Worm (Caenorhabditis elegans): ENCODE results near the gene F22E5.21.
A peak's percentile ranks its signal among the peaks of the same experiment; 100 is the strongest.
"Not testable (repeated sequence)": the region's sequence is repeated elsewhere in the genome, so short reads cannot be mapped to it uniquely, and the experiment has no call there.

Gene F22E5.21

ce11 chrII:2610202-2610912, 26.9 kb downstream of the F22E5.21 start, which contains the start of gene sri-38:
sri-38 (plus strand) TSS chrII:2610862.
- TF ChIP-seq elt-3 (tag; optimal IDR thresholded peaks at IDR 0.05) (no peak), fos-1 (tag; optimal IDR thresholded peaks at IDR 0.05) (peak; percentile 30), ceh-16 (tag; optimal IDR thresholded peaks at IDR 0.05) (no peak), mml-1 (tag; optimal IDR thresholded peaks at IDR 0.05) (no peak), elt-2 (tag; optimal IDR thresholded peaks at IDR 0.05) (peak; percentile 96), lin-39 (tag; optimal IDR thresholded peaks at IDR 0.05) (no peak), jun-1 (tag; optimal IDR thresholded peaks at IDR 0.05) (peak; percentile 55), ztf-4 (tag; optimal IDR thresholded peaks at IDR 0.05) (no peak), ceh-9 (tag; optimal IDR thresholded peaks at IDR 0.05) (no peak), fkh-10 (GFP tag; optimal IDR thresholded peaks at IDR 0.05) (no peak), pqm-1 (tag; optimal IDR thresholded peaks at IDR 0.05) (peak; percentile 73), zag-1 (tag; optimal IDR thresholded peaks at IDR 0.05) (no peak), aly-2 (tag; optimal IDR thresholded peaks at IDR 0.05) (no peak), nhr-237 (tag; optimal IDR thresholded peaks at IDR 0.05) (no peak), nhr-28 (tag; optimal IDR thresholded peaks at IDR 0.05) (no peak), nhr-77 (tag; optimal IDR thresholded peaks at IDR 0.05) (no peak)

DNA sequence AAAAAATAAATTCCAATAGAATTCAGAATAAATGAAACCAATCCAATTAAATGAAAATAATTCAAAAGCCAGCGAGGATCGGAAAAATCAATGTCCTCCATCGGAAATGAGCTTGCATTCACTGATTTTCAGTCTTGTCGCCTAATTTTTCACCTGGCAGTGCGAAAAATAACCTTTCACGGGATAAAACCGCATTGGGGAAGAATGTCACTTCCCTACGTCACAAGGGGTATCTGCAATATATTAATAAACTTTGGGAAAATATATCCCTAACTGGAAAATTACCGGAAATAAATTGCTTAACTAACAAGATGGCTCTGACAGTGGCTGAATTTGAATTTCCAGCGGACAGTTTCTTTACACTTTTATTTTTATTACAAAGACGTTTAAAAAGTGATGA, 31.9 kb downstream of the F22E5.21 start, which contains the start of gene sri-77:
sri-77 (minus strand) TSS at position 101 of the 400 bp plus-strand sequence.
- TF ChIP-seq unc-39 (tag; optimal IDR thresholded peaks at IDR 0.05) (no peak), egl-27 (tag; optimal IDR thresholded peaks at IDR 0.05) (no peak), aly-2 (tag; optimal IDR thresholded peaks at IDR 0.05) (no peak), elt-1 (tag; optimal IDR thresholded peaks at IDR 0.05) (no peak), ztf-4 (tag; optimal IDR thresholded peaks at IDR 0.05) (no peak), hmg-11 (tag; optimal IDR thresholded peaks at IDR 0.05) (no peak), ama-1 (optimal IDR thresholded peaks at IDR 0.05) (no peak)

DNA sequence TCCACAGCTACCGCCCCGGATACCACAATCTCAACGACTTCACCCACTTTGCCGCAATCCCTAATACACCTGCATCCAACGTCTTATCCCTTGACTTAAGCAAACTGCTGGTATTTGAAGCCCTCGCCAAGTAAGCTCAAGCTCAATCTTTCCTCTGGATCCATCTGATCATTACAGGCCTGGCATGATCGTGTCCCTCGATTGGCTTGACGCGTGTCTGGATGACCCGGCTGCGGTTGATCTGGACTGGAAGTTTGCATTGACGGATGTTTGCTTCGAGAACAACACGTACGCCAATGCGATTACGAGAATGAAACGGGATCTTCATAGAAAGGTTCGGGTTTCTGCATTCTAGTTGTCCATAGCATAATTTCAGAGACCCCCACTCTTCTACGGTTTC, 36.3 kb downstream of the F22E5.21 start:
- TF ChIP-seq mdl-1 (tag; optimal IDR thresholded peaks at IDR 0.05), result no peak
- no peak for TF ChIP-seq daf-12 (tag; optimal IDR thresholded peaks at IDR 0.05)
- no peak for TF ChIP-seq ceh-28 (tag; optimal IDR thresholded peaks at IDR 0.05)
- no peak for TF ChIP-seq ztf-11 (tag; optimal IDR thresholded peaks at IDR 0.05)
- no peak for TF ChIP-seq pha-4 (tag; optimal IDR thresholded peaks at IDR 0.05)
- TF ChIP-seq ztf-4 (tag; optimal IDR thresholded peaks at IDR 0.05), result no peak
- no peak for TF ChIP-seq egl-27 (tag; optimal IDR thresholded peaks at IDR 0.05)
- no peak for TF ChIP-seq jun-1 (tag; optimal IDR thresholded peaks at IDR 0.05)
- TF ChIP-seq nfya-1 (tag; optimal IDR thresholded peaks at IDR 0.05; ENCODE audit: insufficient read depth), result no peak
- no peak for TF ChIP-seq nhr-67 (tag; optimal IDR thresholded peaks at IDR 0.05)
- no peak for TF ChIP-seq ZK546.5 (tag; optimal IDR thresholded peaks at IDR 0.05)
- TF ChIP-seq fos-1 (tag; optimal IDR thresholded peaks at IDR 0.05), result no peak
- no peak for TF ChIP-seq unc-39 (tag; optimal IDR thresholded peaks at IDR 0.05)
- TF ChIP-seq tbx-2 (tag; optimal IDR thresholded peaks at IDR 0.05), result no peak
- no peak for TF ChIP-seq ceh-82 (tag; optimal IDR thresholded peaks at IDR 0.05)
- no peak for TF ChIP-seq ceh-9 (tag; optimal IDR thresholded peaks at IDR 0.05)
- no peak for TF ChIP-seq nhr-77 (tag; optimal IDR thresholded peaks at IDR 0.05)
- TF ChIP-seq egl-5 (tag; optimal IDR thresholded peaks at IDR 0.05), result no peak

DNA sequence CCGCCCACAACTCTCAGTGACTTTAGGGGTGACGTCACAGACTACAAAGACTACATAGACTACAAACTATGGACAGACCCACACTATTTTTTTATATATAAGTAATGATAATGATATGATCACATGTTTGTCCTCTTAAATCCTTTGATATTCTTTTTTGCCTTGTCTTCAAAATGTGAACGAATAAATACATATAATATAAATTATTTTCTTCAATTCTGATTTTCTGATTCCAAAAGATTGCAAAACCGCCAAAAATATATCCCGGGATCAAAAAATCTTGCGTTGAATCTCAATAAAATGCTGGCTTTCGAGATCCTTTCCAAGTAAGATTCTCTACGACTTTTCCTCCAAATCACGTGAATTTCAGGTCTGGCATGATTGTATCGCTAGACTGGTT, 37.1 kb downstream of the F22E5.21 start, which contains the start of gene F33H12.1:
F33H12.1 (plus strand) TSS at position 301 of the 400 bp plus-strand sequence.
- not testable (repeated sequence) for TF ChIP-seq egl-5, nhr-25, pha-4 (tag; optimal IDR thresholded peaks at IDR 0.05)

DNA sequence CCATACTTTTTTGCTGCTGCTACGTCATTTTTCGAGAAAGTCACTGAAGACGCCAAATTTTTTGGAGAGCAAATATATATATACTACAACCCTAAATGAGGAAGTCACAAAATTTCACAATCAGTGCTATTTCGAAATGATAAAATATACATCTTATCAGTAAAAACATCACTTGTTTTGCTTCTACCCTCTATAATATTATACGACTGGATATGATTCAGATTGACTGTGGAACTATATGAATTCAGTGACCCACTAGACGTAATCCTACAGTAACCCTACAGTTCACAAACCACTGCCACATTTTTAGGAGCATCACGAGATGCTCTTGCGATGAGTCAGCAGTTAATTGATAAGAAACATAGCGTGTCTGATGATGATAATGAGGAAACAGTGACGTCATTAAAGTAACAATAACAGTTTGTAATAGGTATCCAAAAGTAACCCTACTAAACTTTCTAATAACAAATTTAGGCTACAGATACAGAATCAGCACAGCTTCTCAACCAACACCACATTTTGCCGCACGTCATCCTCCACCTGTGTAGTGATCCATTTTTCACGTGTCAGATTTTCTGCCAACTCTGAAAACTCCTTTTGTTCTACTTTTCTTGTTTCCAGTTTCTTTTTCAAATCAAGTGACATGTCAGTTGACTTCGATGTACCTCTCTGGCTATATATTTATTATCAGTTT, 50.3 kb downstream of the F22E5.21 start, which contains the start of the genes F33H12.7 and sri-39:
F33H12.7 (minus strand) TSS at position 51 of the 694 bp plus-strand sequence.
sri-39 (plus strand) TSS at position 644 of the 694 bp plus-strand sequence.
- TF ChIP-seq pha-4 (tag; optimal IDR thresholded peaks at IDR 0.05), result no peak
- TF ChIP-seq mdl-1 (tag; optimal IDR thresholded peaks at IDR 0.05), result no peak
- peak; percentile 44 for TF ChIP-seq fos-1 (tag; optimal IDR thresholded peaks at IDR 0.05)
- peak; percentile 96 for TF ChIP-seq elt-2 (tag; optimal IDR thresholded peaks at IDR 0.05)
- TF ChIP-seq pqm-1 (tag; optimal IDR thresholded peaks at IDR 0.05), result peak; percentile 91
- TF ChIP-seq skn-1 (tag; optimal IDR thresholded peaks at IDR 0.05), result no peak

Data from whole organism, L3 larva.